Worm (Caenorhabditis elegans) whole organism, L1 larva: ENCODE measurements around the gene R05G6.5.
A peak's percentile ranks its signal among the peaks of the same experiment; 100 is the strongest.

ENCODE experiments used
- C34B4.2 ChIP-seq: sonication (generic microtip); optimal IDR thresholded peaks from 2 replicates; lab custom pipeline; 2017; ENCODE audit warnings: mild to moderate bottlenecking, missing genetic modification characterization, missing compliant biosample characterization
- F16B12.6 ChIP-seq: fragments of 150-350 bp; optimal IDR thresholded peaks from 2 replicates; lab custom pipeline; 2014; ENCODE audit warnings: missing biosample characterization, missing genetic modification characterization
- aha-1 ChIP-seq: fragments of 150-350 bp; optimal IDR thresholded peaks from 2 replicates; lab custom pipeline; 2014; ENCODE audit warnings: missing biosample characterization, missing genetic modification characterization
- ama-1 ChIP-seq: fragments of 150-350 bp; optimal IDR thresholded peaks from 2 replicates; lab custom pipeline; 2014
- blmp-1 ChIP-seq: fragments of 150-350 bp; optimal IDR thresholded peaks from 2 replicates; lab custom pipeline; 2014; ENCODE audit warnings: missing biosample characterization, missing genetic modification characterization
- ceh-8 ChIP-seq: fragments of 200-800 bp; sonication (Bioruptor generic); optimal IDR thresholded peaks from 2 replicates; lab custom pipeline; 2018; ENCODE audit warnings: mild to moderate bottlenecking, missing genetic modification characterization, moderate library complexity, missing compliant biosample characterization
- ceh-82 ChIP-seq, 3 experiments: fragments of 150-350 bp in 1 of 3; sonication (generic microtip) in 2 of 3; optimal IDR thresholded peaks; 2 replicates each; lab custom pipeline; 2014 to 2017; ENCODE audit warnings: missing biosample characterization in 3 of 3, missing genetic modification characterization in 3 of 3
- ceh-88 ChIP-seq: fragments of 200-800 bp; sonication (Bioruptor generic); IDR thresholded peaks from 2 replicates; pipeline ENCODE4 v1.3.6; 2022; ENCODE audit warnings: missing genetic modification characterization, missing compliant biosample characterization
- ceh-90 ChIP-seq: sonication (generic microtip); optimal IDR thresholded peaks from 2 replicates; lab custom pipeline; 2016; ENCODE audit warnings: missing genetic modification characterization, missing compliant biosample characterization
- ces-1 ChIP-seq: fragments of 150-350 bp; optimal IDR thresholded peaks from 2 replicates; lab custom pipeline; 2014; ENCODE audit warnings: missing biosample characterization, missing genetic modification reagents, missing genetic modification characterization
- dpl-1 ChIP-seq, 3 experiments: fragments of 150-350 bp in 2 of 3; sonication (generic microtip) in 1 of 3; optimal IDR thresholded peaks; 2 replicates each; lab custom pipeline; 2014 to 2017; ENCODE audit warnings: missing biosample characterization in 3 of 3, missing genetic modification characterization in 3 of 3, missing genetic modification reagents in 3 of 3
- elt-2 ChIP-seq: sonication (generic microtip); optimal IDR thresholded peaks from 2 replicates; lab custom pipeline; 2016; ENCODE audit warnings: missing genetic modification characterization, mild to moderate bottlenecking, inconsistent platforms, missing compliant biosample characterization, missing genetic modification reagents
- elt-3 ChIP-seq, 6 experiments: fragments of 150-350 bp in 1 of 6; sonication (generic microtip); optimal IDR thresholded peaks; 2 replicates each; lab custom pipeline; 2017 to 2018; ENCODE audit warnings: missing biosample characterization in 6 of 6, missing genetic modification characterization in 6 of 6, inconsistent platforms in 1 of 6
- ets-5 ChIP-seq: fragments of 200-800 bp; sonication (Bioruptor generic); IDR thresholded peaks from 2 replicates; pipeline ENCODE4 v1.3.6; 2022; ENCODE audit warnings: missing genetic modification characterization, missing compliant biosample characterization
- fkh-10 ChIP-seq: sonication (generic microtip); optimal IDR thresholded peaks from 2 replicates; lab custom pipeline; 2017; ENCODE audit warnings: missing biosample characterization, missing genetic modification reagents, missing genetic modification characterization
- fkh-4 ChIP-seq: sonication (generic microtip); optimal IDR thresholded peaks from 2 replicates; lab custom pipeline; 2016; ENCODE audit warnings: missing compliant biosample characterization, missing genetic modification characterization, borderline replicate concordance
- grh-1 ChIP-seq: fragments of 200-800 bp; sonication (Bioruptor generic); IDR thresholded peaks from 2 replicates; pipeline ENCODE4 v1.3.6; 2022; ENCODE audit warnings: missing genetic modification reagents, missing genetic modification characterization, missing compliant biosample characterization
- hlh-17 ChIP-seq: fragments of 200-800 bp; sonication (Bioruptor generic); optimal IDR thresholded peaks from 2 replicates; lab custom pipeline; 2018; ENCODE audit warnings: missing genetic modification characterization, mild to moderate bottlenecking, missing compliant biosample characterization, moderate library complexity, borderline replicate concordance
- hlh-4 ChIP-seq: sonication (generic microtip); optimal IDR thresholded peaks from 2 replicates; lab custom pipeline; 2016; ENCODE audit warnings: mild to moderate bottlenecking, missing genetic modification characterization, missing compliant biosample characterization
- irx-1 ChIP-seq: sonication (generic microtip); optimal IDR thresholded peaks from 2 replicates; lab custom pipeline; 2016; ENCODE audit warnings: missing genetic modification characterization, missing compliant biosample characterization
- lin-14 ChIP-seq: fragments of 200-800 bp; sonication (Bioruptor generic); optimal IDR thresholded peaks from 2 replicates; lab custom pipeline; 2018; ENCODE audit warnings: mild to moderate bottlenecking, missing genetic modification characterization, moderate library complexity, missing compliant biosample characterization
- lsy-2 ChIP-seq, 2 experiments: fragments of 150-350 bp; optimal IDR thresholded peaks; 2 replicates each; lab custom pipeline; 2014; ENCODE audit warnings: missing biosample characterization in 2 of 2, missing genetic modification characterization in 2 of 2
- mdl-1 ChIP-seq, 2 experiments: fragments of 150-350 bp; optimal IDR thresholded peaks; 2 replicates each; lab custom pipeline; 2014 to 2017; ENCODE audit warnings: missing biosample characterization in 2 of 2, missing genetic modification characterization in 2 of 2, inconsistent platforms in 1 of 2
- mep-1 ChIP-seq: fragments of 150-350 bp; optimal IDR thresholded peaks from 2 replicates; lab custom pipeline; 2014; ENCODE audit warnings: missing biosample characterization, missing genetic modification characterization
- nhr-19 ChIP-seq: fragments of 200-800 bp; sonication (Bioruptor generic); conservative IDR thresholded peaks from 2 replicates; pipeline ENCODE4 v1.3.6; 2022; ENCODE audit warnings: missing genetic modification characterization, missing compliant biosample characterization
- nhr-20 ChIP-seq: sonication (generic microtip); optimal IDR thresholded peaks from 2 replicates; lab custom pipeline; 2016; ENCODE audit warnings: mild to moderate bottlenecking, missing genetic modification characterization, missing compliant biosample characterization
- nhr-237 ChIP-seq: fragments of 150-350 bp; optimal IDR thresholded peaks from 2 replicates; lab custom pipeline; 2014; ENCODE audit warnings: missing biosample characterization, missing genetic modification characterization
- nhr-28 ChIP-seq: fragments of 150-350 bp; optimal IDR thresholded peaks from 2 replicates; lab custom pipeline; 2014; ENCODE audit warnings: missing biosample characterization, missing genetic modification characterization
- nhr-47 ChIP-seq: sonication (generic microtip); optimal IDR thresholded peaks from 2 replicates; lab custom pipeline; 2016; ENCODE audit warnings: mild to moderate bottlenecking, missing genetic modification characterization, moderate library complexity, missing compliant biosample characterization
- nhr-77 ChIP-seq: fragments of 150-350 bp; optimal IDR thresholded peaks from 2 replicates; lab custom pipeline; 2014; ENCODE audit warnings: missing biosample characterization, missing genetic modification characterization
- nhr-84 ChIP-seq: sonication (generic microtip); optimal IDR thresholded peaks from 2 replicates; lab custom pipeline; 2017; ENCODE audit warnings: missing biosample characterization, missing genetic modification characterization
- nhr-90 ChIP-seq: sonication (generic microtip); optimal IDR thresholded peaks from 2 replicates; lab custom pipeline; 2016; ENCODE audit warnings: mild to moderate bottlenecking, missing genetic modification characterization, missing compliant biosample characterization; ENCODE audit not compliant: poor library complexity
- pag-3 ChIP-seq: sonication (generic microtip); optimal IDR thresholded peaks from 2 replicates; lab custom pipeline; 2017; ENCODE audit warnings: missing genetic modification characterization, mild to moderate bottlenecking, missing compliant biosample characterization, antibody characterized with exemption, borderline replicate concordance; ENCODE audit not compliant: insufficient read depth
- pax-3 ChIP-seq: fragments of 200-800 bp; sonication (Bioruptor generic); optimal IDR thresholded peaks from 2 replicates; lab custom pipeline; 2018; ENCODE audit warnings: mild to moderate bottlenecking, missing genetic modification characterization, moderate library complexity, missing compliant biosample characterization
- skn-1 ChIP-seq: fragments of 150-350 bp; optimal IDR thresholded peaks from 2 replicates; lab custom pipeline; 2014; ENCODE audit warnings: missing biosample characterization, missing genetic modification characterization
- snu-23 ChIP-seq: sonication (generic microtip); optimal IDR thresholded peaks from 2 replicates; lab custom pipeline; 2016; ENCODE audit warnings: missing genetic modification characterization, missing compliant biosample characterization
- sup-37 ChIP-seq: fragments of 200-800 bp; sonication (Bioruptor generic); optimal IDR thresholded peaks from 2 replicates; lab custom pipeline; 2018; ENCODE audit warnings: mild to moderate bottlenecking, missing genetic modification characterization, missing compliant biosample characterization
- swsn-7 ChIP-seq: sonication (generic microtip); optimal IDR thresholded peaks from 2 replicates; lab custom pipeline; 2016; ENCODE audit warnings: missing genetic modification characterization, missing compliant biosample characterization
- unc-130 ChIP-seq: fragments of 150-350 bp; optimal IDR thresholded peaks from 2 replicates; lab custom pipeline; 2017; ENCODE audit warnings: missing biosample characterization, missing genetic modification characterization, inconsistent platforms
- unc-30 ChIP-seq: sonication (generic microtip); optimal IDR thresholded peaks from 2 replicates; lab custom pipeline; 2017; ENCODE audit warnings: missing biosample characterization, missing genetic modification characterization
- unc-98 ChIP-seq: fragments of 200-800 bp; sonication (Bioruptor generic); IDR thresholded peaks from 2 replicates; pipeline ENCODE4 v1.3.6; 2022; ENCODE audit warnings: missing genetic modification characterization, missing compliant biosample characterization
- vab-15 ChIP-seq: sonication (generic microtip); optimal IDR thresholded peaks from 2 replicates; lab custom pipeline; 2017; ENCODE audit warnings: missing genotype, mild to moderate bottlenecking, missing genetic modification characterization, missing compliant biosample characterization
- zag-1 ChIP-seq: fragments of 150-350 bp; optimal IDR thresholded peaks from 2 replicates; lab custom pipeline; 2014; ENCODE audit warnings: missing biosample characterization, missing genetic modification characterization
- ztf-4 ChIP-seq: fragments of 150-350 bp; optimal IDR thresholded peaks from 2 replicates; lab custom pipeline; 2014; ENCODE audit warnings: missing biosample characterization, missing genetic modification characterization

R05G6.5 gene

DNA sequence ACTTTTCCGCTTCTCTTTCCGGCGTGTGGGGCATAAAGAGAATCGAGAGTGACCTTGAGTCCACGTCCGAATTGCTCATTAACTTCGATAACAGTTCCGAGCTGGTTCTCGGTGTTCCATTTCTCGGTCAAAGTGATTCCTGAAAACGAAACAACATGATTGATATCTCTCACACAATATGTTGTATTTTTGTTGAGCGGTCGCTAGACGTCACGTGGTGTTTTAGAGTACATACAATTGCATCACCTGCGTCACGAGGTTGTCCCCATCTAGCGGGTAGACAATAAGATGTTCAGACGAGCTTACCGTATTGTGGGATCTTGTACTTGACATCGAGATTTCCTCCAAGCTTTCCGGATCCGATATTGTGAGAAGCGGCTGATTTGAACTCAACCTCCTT lies 862 bp upstream of the R05G6.5 start (continued):
- TF ChIP-seq ceh-82 (tag; optimal IDR thresholded peaks at IDR 0.05; lab: Kevin White, UChicago): peak in 1 of 3 experiments; percentile 21
- TF ChIP-seq aha-1 (tag; lab: Kevin White, UChicago): no peak
- TF ChIP-seq nhr-28 (tag; lab: Kevin White, UChicago): no peak
- no peak for TF ChIP-seq fkh-10 (GFP tag; lab: Kevin White, UChicago)
- peak; percentile 37 for TF ChIP-seq skn-1
- peak; percentile 67 for TF ChIP-seq nhr-90 (tag; lab: Kevin White, UChicago)
- TF ChIP-seq ceh-8 (GFP tag; lab: Kevin White, UChicago): no peak
- no peak for TF ChIP-seq ets-5
- TF ChIP-seq blmp-1 (tag; lab: Kevin White, UChicago): peak; percentile 57
- no peak for TF ChIP-seq F16B12.6
- TF ChIP-seq lsy-2 (tag; optimal IDR thresholded peaks at IDR 0.05; lab: Kevin White, UChicago): peak; percentile 35 to 59
- TF ChIP-seq pax-3: peak; percentile 11
- peak; percentile 35 for TF ChIP-seq swsn-7
- TF ChIP-seq unc-98 (GFP tag; lab: Robert Waterston, UW): no peak
- peak; percentile 32 for TF ChIP-seq nhr-47 (tag; lab: Kevin White, UChicago)
- peak; percentile 79 for TF ChIP-seq ama-1
- no peak for TF ChIP-seq ces-1 (GFP tag; lab: Kevin White, UChicago)
- no peak for TF ChIP-seq ceh-88 (GFP tag; lab: Robert Waterston, UW)
- no peak for TF ChIP-seq ceh-90 (tag; lab: Kevin White, UChicago)
- TF ChIP-seq elt-3 (tag; optimal IDR thresholded peaks at IDR 0.05; lab: Kevin White, UChicago): peak in 1 of 6 experiments; percentile 65
- TF ChIP-seq nhr-84: no peak
- TF ChIP-seq mdl-1 (tag; optimal IDR thresholded peaks at IDR 0.05; lab: Kevin White, UChicago): peak in 1 of 2 experiments; percentile 86
- TF ChIP-seq nhr-20 (tag; lab: Kevin White, UChicago): peak; percentile 75
- TF ChIP-seq nhr-19: peak; percentile 67
- no peak for TF ChIP-seq nhr-237 (tag; lab: Kevin White, UChicago)
- TF ChIP-seq hlh-17 (GFP tag; lab: Kevin White, UChicago): no peak
- TF ChIP-seq elt-2 (tag; lab: Kevin White, UChicago): peak; percentile 29
- peak; percentile 69 for TF ChIP-seq snu-23 (GFP tag; lab: Kevin White, UChicago)
- TF ChIP-seq pag-3 (tag; lab: Kevin White, UChicago): no peak
- TF ChIP-seq lin-14 (GFP tag; lab: Kevin White, UChicago): peak; percentile 67
- TF ChIP-seq hlh-4 (tag; lab: Kevin White, UChicago): no peak
- TF ChIP-seq irx-1 (tag; lab: Kevin White, UChicago): peak; percentile 17
- TF ChIP-seq nhr-77 (tag; lab: Kevin White, UChicago): no peak
- no peak for TF ChIP-seq unc-30
- 0 out of 2 replicates have a peak, but pooled peaks have one; percentile 36 for TF ChIP-seq grh-1 (GFP tag; lab: Robert Waterston, UW)
- TF ChIP-seq ztf-4: peak; percentile 6
- peak; percentile 73 for TF ChIP-seq unc-130 (tag; lab: Kevin White, UChicago)
- peak in 2 of 3 experiments; percentile 51 to 66 for TF ChIP-seq dpl-1 (GFP tag; optimal IDR thresholded peaks at IDR 0.05; lab: Kevin White, UChicago)
- TF ChIP-seq mep-1 (tag; lab: Kevin White, UChicago): peak; percentile 53
- no peak for TF ChIP-seq vab-15
- TF ChIP-seq C34B4.2 (tag; lab: Kevin White, UChicago): no peak
- TF ChIP-seq sup-37 (GFP tag; lab: Kevin White, UChicago): no peak
- no peak for TF ChIP-seq zag-1
- TF ChIP-seq fkh-4 (tag; lab: Kevin White, UChicago): no peak
